Worm (Caenorhabditis elegans): ENCODE data around the gene T24H7.2.

DNA sequence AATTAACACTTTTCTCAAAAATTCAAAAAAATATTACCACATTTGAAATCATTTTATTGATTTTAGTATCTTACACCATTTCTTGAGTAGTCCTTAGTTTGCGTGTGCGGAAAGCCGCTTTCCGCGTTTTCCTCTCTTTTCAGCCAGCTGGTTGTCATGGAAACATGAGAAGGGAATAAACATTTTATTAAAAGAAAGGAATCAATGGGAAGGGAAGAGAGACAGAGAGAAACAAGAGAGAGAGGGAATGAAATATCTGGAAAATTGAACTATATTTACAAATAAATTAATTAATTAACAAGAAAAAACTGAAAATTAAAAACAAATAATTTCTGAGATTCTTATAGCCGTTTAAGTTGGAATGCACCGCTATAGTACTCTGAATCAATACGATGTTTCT lies 27.8 kb upstream of the T24H7.2 start, which contains the start of gene mks-2:
- TF ChIP-seq hlh-4 (tag; optimal IDR thresholded peaks at IDR 0.05) (no peak), egl-13 (tag; optimal IDR thresholded peaks at IDR 0.05) (no peak), nhr-19 (GFP tag; conservative IDR thresholded peaks at IDR 0.05) (no peak), nhr-77 (tag; optimal IDR thresholded peaks at IDR 0.05) (no peak), C16A3.4 (tag; optimal IDR thresholded peaks at IDR 0.05) (no peak), ztf-4 (tag; optimal IDR thresholded peaks at IDR 0.05) (no peak), ama-1 (optimal IDR thresholded peaks at IDR 0.05) (no peak), F16B12.6 (tag; optimal IDR thresholded peaks at IDR 0.05) (no peak), lin-13 (GFP tag; optimal IDR thresholded peaks at IDR 0.05) (no peak), mep-1 (tag; optimal IDR thresholded peaks at IDR 0.05) (no peak), rnt-1 (tag; optimal IDR thresholded peaks at IDR 0.05) (no peak), aha-1 (tag; optimal IDR thresholded peaks at IDR 0.05) (no peak)

Data from whole organism, L1 larva.